Fruit fly (Drosophila melanogaster) whole organism, adult: ENCODE measurements around the gene RpS7.

Experiments
- CG14711 ChIP-seq: fragments of 200-800 bp; sonication (Bioruptor generic); optimal IDR thresholded peaks from 2 replicates; lab custom pipeline; 2018; ENCODE audit warnings: missing biosample characterization, mild to moderate bottlenecking, missing genetic modification characterization, moderate library complexity
- CG7045 ChIP-seq: fragments of 200-800 bp; sonication (Bioruptor generic); optimal IDR thresholded peaks from 2 replicates; lab custom pipeline; 2017; ENCODE audit warnings: missing biosample characterization, mild to moderate bottlenecking, missing genetic modification characterization
- Hr96 ChIP-seq: fragments of 200-800 bp; sonication (Bioruptor generic); optimal IDR thresholded peaks from 2 replicates; lab custom pipeline; 2016; ENCODE audit warnings: missing biosample characterization, missing genetic modification characterization
- kay ChIP-seq: fragments of 200-800 bp; sonication (Bioruptor generic); peaks from one replicate; lab custom pipeline; 2016; ENCODE audit warnings: missing biosample characterization, missing genetic modification characterization, borderline replicate concordance

- TF ChIP-seq CG14711 (tag; lab: Kevin White, UChicago) (no peak), CG7045 (GFP tag; lab: Kevin White, UChicago) (no peak), kay (GFP tag; lab: Kevin White, UChicago) (no peak), Hr96 (no peak)
Measured at dm6 chr3R:30222236-30222635, 13.4 kb upstream of the RpS7 start.
